Fruit fly (Drosophila melanogaster) whole organism, embryonic: ENCODE data around the gene CG7634.

Experiments
- Antp ChIP-seq: fragments of 200-800 bp; sonication (Bioruptor generic); optimal IDR thresholded peaks from 3 replicates; lab custom pipeline; 2016; ENCODE audit warnings: missing biosample characterization, missing genetic modification characterization
- BEAF-32 ChIP-seq: fragments of 200-800 bp; sonication (Bioruptor generic); optimal IDR thresholded peaks from 3 replicates; lab custom pipeline; 2017; ENCODE audit warnings: missing biosample characterization, missing genetic modification characterization, mild to moderate bottlenecking, moderate library complexity, missing genetic modification reagents
- CG10209 ChIP-seq: fragments of 200-800 bp; sonication (Bioruptor generic); optimal IDR thresholded peaks from 3 replicates; lab custom pipeline; 2017; ENCODE audit warnings: missing biosample characterization, mild to moderate bottlenecking, missing genetic modification characterization, missing genetic modification reagents
- CG10274 ChIP-seq: fragments of 200-800 bp; sonication (Bioruptor generic); optimal IDR thresholded peaks from 3 replicates; lab custom pipeline; 2017; ENCODE audit warnings: missing biosample characterization, mild to moderate bottlenecking, missing genetic modification characterization
- CG10431 ChIP-seq: fragments of 200-800 bp; sonication (Bioruptor generic); optimal IDR thresholded peaks from 3 replicates; lab custom pipeline; 2018; ENCODE audit warnings: missing biosample characterization, mild to moderate bottlenecking, missing genetic modification characterization
- CG1233 ChIP-seq: fragments of 200-800 bp; sonication (Bioruptor generic); optimal IDR thresholded peaks from 4 replicates; lab custom pipeline; 2018; ENCODE audit warnings: missing biosample characterization, mild to moderate bottlenecking, missing genetic modification characterization
- CG12659 ChIP-seq: fragments of 200-800 bp; sonication (Bioruptor generic); optimal IDR thresholded peaks from 3 replicates; lab custom pipeline; 2017; ENCODE audit warnings: mild to moderate bottlenecking, missing biosample characterization, missing genetic modification reagents, missing genetic modification characterization
- CG17829 ChIP-seq: fragments of 200-800 bp; optimal IDR thresholded peaks from 2 replicates; lab custom pipeline; 2019; ENCODE audit warnings: missing biosample characterization, mild to moderate bottlenecking, missing genetic modification characterization, moderate library complexity
- CG2712 ChIP-seq: fragments of 200-800 bp; optimal IDR thresholded peaks from 3 replicates; lab custom pipeline; 2019; ENCODE audit warnings: missing biosample characterization, mild to moderate bottlenecking, missing genetic modification characterization, moderate library complexity
- CG31388 ChIP-seq: fragments of 200-800 bp; sonication (Bioruptor generic); optimal IDR thresholded peaks from 2 replicates; lab custom pipeline; 2016; ENCODE audit warnings: missing biosample characterization, missing genetic modification characterization
- CG31441 ChIP-seq: fragments of 200-800 bp; sonication (Bioruptor generic); IDR thresholded peaks from 2 replicates; pipeline ENCODE4 v1.3.6; 2022; ENCODE audit warnings: missing biosample characterization, missing genetic modification characterization
- CG32772 ChIP-seq: fragments of 200-800 bp; sonication (Bioruptor generic); IDR thresholded peaks from 2 replicates; pipeline ENCODE4 v1.3.6; 2022; ENCODE audit warnings: missing biosample characterization, missing genetic modification characterization
- CG34376 ChIP-seq: fragments of 200-800 bp; sonication (Bioruptor generic); optimal IDR thresholded peaks from 2 replicates; lab custom pipeline; 2018; ENCODE audit warnings: missing biosample characterization, mild to moderate bottlenecking, missing genetic modification characterization
- CG3838 ChIP-seq: fragments of 200-800 bp; sonication (Bioruptor generic); optimal IDR thresholded peaks from 3 replicates; lab custom pipeline; 2016; ENCODE audit warnings: missing biosample characterization, missing genetic modification characterization
- CG42726 ChIP-seq: fragments of 200-800 bp; sonication (Bioruptor generic); IDR thresholded peaks from 2 replicates; pipeline ENCODE4 v1.3.6; 2022; ENCODE audit warnings: missing biosample characterization, missing genetic modification characterization; ENCODE audit not compliant: partially characterized antibody
- CG6791 ChIP-seq: fragments of 200-800 bp; sonication (Bioruptor generic); IDR thresholded peaks from 3 replicates; pipeline ENCODE4 v1.3.6; 2022; ENCODE audit warnings: missing biosample characterization, missing genetic modification characterization; ENCODE audit not compliant: partially characterized antibody
- CG7963 ChIP-seq: fragments of 200-800 bp; sonication (Bioruptor generic); IDR thresholded peaks from 3 replicates; pipeline ENCODE4 v1.3.6; 2022; ENCODE audit warnings: missing biosample characterization, missing genetic modification characterization; ENCODE audit not compliant: partially characterized antibody
- CG9817 ChIP-seq: fragments of 200-800 bp; sonication (Bioruptor generic); optimal IDR thresholded peaks from 2 replicates; lab custom pipeline; 2018; ENCODE audit warnings: missing biosample characterization, mild to moderate bottlenecking, missing genetic modification characterization, moderate library complexity
- CHES-1-like ChIP-seq: fragments of 200-800 bp; sonication (Bioruptor generic); optimal IDR thresholded peaks from 2 replicates; lab custom pipeline; 2016; ENCODE audit warnings: missing biosample characterization, missing genetic modification characterization
- D ChIP-seq, 2 experiments: fragments of 200-800 bp in 1 of 2; fragments of >200 bp in 1 of 2; sonication (Bioruptor generic) in 1 of 2; optimal IDR thresholded peaks; 2 replicates in 1 of 2; 3 replicates in 1 of 2; lab custom pipeline; 2017; ENCODE audit warnings: mild to moderate bottlenecking in 1 of 2, missing biosample characterization in 1 of 2, missing genetic modification characterization in 1 of 2, missing genetic modification reagents in 1 of 2
- D19A ChIP-seq: fragments of 200-800 bp; optimal IDR thresholded peaks from 3 replicates; lab custom pipeline; 2019; ENCODE audit warnings: missing biosample characterization, mild to moderate bottlenecking, missing genetic modification characterization, moderate library complexity
- Deaf1 ChIP-seq: fragments of 200-800 bp; optimal IDR thresholded peaks from 3 replicates; lab custom pipeline; 2019; ENCODE audit warnings: missing biosample characterization, mild to moderate bottlenecking, missing genetic modification characterization, moderate library complexity
- Dref ChIP-seq: fragments of 200-800 bp; sonication (Bioruptor generic); IDR thresholded peaks from 2 replicates; pipeline ENCODE4 v1.3.6; 2022; ENCODE audit warnings: missing biosample characterization, missing genetic modification characterization
- HHEX ChIP-seq: fragments of 200-800 bp; sonication (Bioruptor generic); optimal IDR thresholded peaks from 3 replicates; lab custom pipeline; 2017; ENCODE audit warnings: missing biosample characterization, mild to moderate bottlenecking, missing genetic modification characterization, missing genetic modification reagents
- HLH4C ChIP-seq: fragments of 200-800 bp; sonication (Bioruptor generic); IDR thresholded peaks from 3 replicates; pipeline ENCODE4 v1.3.6; 2022; ENCODE audit warnings: missing biosample characterization, missing genetic modification characterization; ENCODE audit not compliant: partially characterized antibody
- HLHmδ ChIP-seq: fragments of 200-800 bp; sonication (Bioruptor generic); optimal IDR thresholded peaks from 2 replicates; lab custom pipeline; 2018; ENCODE audit warnings: missing biosample characterization, mild to moderate bottlenecking, missing genetic modification characterization, moderate library complexity
- Hr39 ChIP-seq: fragments of >200 bp; optimal IDR thresholded peaks from 2 replicates; lab custom pipeline; 2017
- Hr51 ChIP-seq, 2 experiments: fragments of 200-800 bp; sonication (Bioruptor generic); optimal IDR thresholded peaks; 2 replicates in 1 of 2; 3 replicates in 1 of 2; lab custom pipeline; 2016 to 2018; ENCODE audit warnings: missing biosample characterization in 2 of 2, missing genetic modification characterization in 2 of 2, mild to moderate bottlenecking in 1 of 2, moderate library complexity in 1 of 2
- Lim3 ChIP-seq: fragments of 200-800 bp; sonication (Bioruptor generic); IDR thresholded peaks from 2 replicates; pipeline ENCODE4 v1.3.6; 2022; ENCODE audit warnings: missing biosample characterization, missing genetic modification characterization
- MBD-R2 ChIP-seq: fragments of 200-800 bp; sonication (Bioruptor generic); IDR thresholded peaks from 2 replicates; pipeline ENCODE4 v1.3.6; 2022; ENCODE audit warnings: missing biosample characterization, missing genetic modification characterization
- NFAT ChIP-seq: fragments of 200-800 bp; sonication (Bioruptor generic); IDR thresholded peaks from 2 replicates; pipeline ENCODE4 v1.3.6; 2022; ENCODE audit warnings: missing biosample characterization, missing genetic modification characterization
- Oaz ChIP-seq: fragments of 200-800 bp; sonication (Bioruptor generic); IDR thresholded peaks from 2 replicates; pipeline ENCODE4 v1.3.6; 2022; ENCODE audit warnings: missing biosample characterization, missing genetic modification characterization
- Scr ChIP-seq: fragments of 200-800 bp; sonication (Bioruptor generic); IDR thresholded peaks from 2 replicates; pipeline ENCODE4 v1.3.6; 2022; ENCODE audit warnings: missing biosample characterization, missing genetic modification characterization; ENCODE audit not compliant: partially characterized antibody
- amos ChIP-seq: fragments of 200-800 bp; sonication (Bioruptor generic); IDR thresholded peaks from 2 replicates; pipeline ENCODE4 v1.3.6; 2022; ENCODE audit warnings: missing biosample characterization, missing genetic modification characterization; ENCODE audit not compliant: partially characterized antibody
- cato ChIP-seq: fragments of 200-800 bp; sonication (Bioruptor generic); optimal IDR thresholded peaks from 2 replicates; lab custom pipeline; 2016; ENCODE audit warnings: missing biosample characterization, missing genetic modification characterization, borderline replicate concordance
- exex ChIP-seq: fragments of 200-800 bp; sonication (Bioruptor generic); optimal IDR thresholded peaks from 4 replicates; lab custom pipeline; 2018; ENCODE audit warnings: missing biosample characterization, mild to moderate bottlenecking, missing genetic modification characterization, moderate library complexity
- gfzf ChIP-seq: fragments of 200-800 bp; sonication (Bioruptor generic); optimal IDR thresholded peaks from 2 replicates; lab custom pipeline; 2016; ENCODE audit warnings: missing biosample characterization, mild to moderate bottlenecking, missing genetic modification characterization, moderate library complexity
- hb ChIP-seq: fragments of 200-800 bp; sonication (Bioruptor generic); IDR thresholded peaks from 3 replicates; pipeline ENCODE4 v1.3.6; 2022; ENCODE audit warnings: missing biosample characterization, missing genetic modification characterization; ENCODE audit not compliant: partially characterized antibody
- klu ChIP-seq: fragments of 200-800 bp; sonication (Bioruptor generic); IDR thresholded peaks from 2 replicates; pipeline ENCODE4 v1.3.6; 2022; ENCODE audit warnings: missing biosample characterization, missing genetic modification characterization
- lilli ChIP-seq: fragments of 200-800 bp; sonication (Bioruptor generic); optimal IDR thresholded peaks from 3 replicates; lab custom pipeline; 2016; ENCODE audit warnings: missing biosample characterization, missing genetic modification characterization
- odd ChIP-seq: fragments of 200-800 bp; sonication (Bioruptor generic); optimal IDR thresholded peaks from 2 replicates; lab custom pipeline; 2017; ENCODE audit warnings: missing biosample characterization, mild to moderate bottlenecking, missing genetic modification characterization
- pfk ChIP-seq: fragments of 200-800 bp; sonication (Bioruptor generic); optimal IDR thresholded peaks from 2 replicates; lab custom pipeline; 2018; ENCODE audit warnings: missing biosample characterization, mild to moderate bottlenecking, missing genetic modification characterization, moderate library complexity
- tio ChIP-seq: fragments of 200-800 bp; sonication (Bioruptor generic); optimal IDR thresholded peaks from 2 replicates; lab custom pipeline; 2017; ENCODE audit warnings: missing biosample characterization, missing genetic modification characterization, inconsistent platforms
- trem ChIP-seq: fragments of 200-800 bp; optimal IDR thresholded peaks from 3 replicates; lab custom pipeline; 2019; ENCODE audit warnings: missing biosample characterization, mild to moderate bottlenecking, missing genetic modification characterization, moderate library complexity
- unpg ChIP-seq: fragments of 200-800 bp; sonication (Bioruptor generic); optimal IDR thresholded peaks from 3 replicates; lab custom pipeline; 2018; ENCODE audit warnings: missing biosample characterization, mild to moderate bottlenecking, missing genetic modification characterization, moderate library complexity
- vnd ChIP-seq: fragments of 200-800 bp; sonication (Bioruptor generic); IDR thresholded peaks from 3 replicates; pipeline ENCODE4 v1.3.6; 2022; ENCODE audit warnings: missing biosample characterization, missing genetic modification characterization; ENCODE audit not compliant: partially characterized antibody
- wek ChIP-seq: fragments of 200-800 bp; sonication (Bioruptor generic); optimal IDR thresholded peaks from 3 replicates; lab custom pipeline; 2018; ENCODE audit warnings: missing biosample characterization, mild to moderate bottlenecking, missing genetic modification characterization, moderate library complexity
- zfh1 ChIP-seq: fragments of 200-800 bp; sonication (Bioruptor generic); IDR thresholded peaks from 3 replicates; pipeline ENCODE4 v1.3.6; 2022; ENCODE audit warnings: missing biosample characterization, missing genetic modification characterization

CG7634 gene

DNA sequence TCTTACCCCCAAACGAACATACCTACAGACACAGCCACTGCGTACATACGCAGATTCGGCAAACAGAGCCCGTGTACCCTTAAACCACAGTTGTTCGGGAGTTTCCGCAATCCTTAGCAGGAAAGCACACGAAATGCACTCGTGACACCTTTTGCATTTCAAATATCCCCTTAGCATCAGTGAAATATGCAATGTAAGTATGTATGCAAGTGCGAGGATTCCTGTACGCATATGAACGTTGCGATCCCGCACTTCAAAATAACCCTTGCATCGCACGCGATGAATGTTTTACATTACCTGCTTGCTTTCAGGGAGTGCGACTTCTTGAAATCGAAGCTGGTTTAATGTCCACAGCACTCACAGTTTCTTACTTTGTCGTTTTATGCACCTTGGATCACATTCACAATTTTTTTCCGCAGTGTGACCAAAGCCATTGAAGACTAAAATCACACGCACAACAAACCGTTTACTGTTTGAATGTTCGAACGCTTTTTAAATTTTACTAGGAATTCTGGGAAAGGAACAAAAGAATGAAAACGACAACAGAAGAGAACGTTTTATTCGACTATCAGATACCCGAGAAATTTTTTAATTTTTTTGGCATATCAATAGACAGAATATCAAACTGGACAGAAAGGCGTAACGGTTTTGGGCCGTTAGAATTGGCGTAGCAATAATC lies 31.8 kb upstream of the CG7634 start, which contains the start of gene Mkrn1:
Gene Mkrn1, minus strand, starts transcription at position 444 of the 679 bp plus-strand sequence.
- TF ChIP-seq CG3838 (no peak), lilli (GFP tag; lab: Kevin White, UChicago) (no peak), HLHmδ (GFP tag; lab: Kevin White, UChicago) (no peak), Scr (GFP tag; lab: Robert Waterston, UW) (peak; percentile 76), CG32772 (GFP tag; lab: Robert Waterston, UW) (no peak), HLH4C (GFP tag; lab: Robert Waterston, UW) (peak; percentile 97), CG10209 (GFP tag; lab: Kevin White, UChicago) (no peak), unpg (no peak), exex (tag; lab: Kevin White, UChicago) (no peak), Hr51 (GFP tag; optimal IDR thresholded peaks at IDR 0.05; lab: Kevin White, UChicago) (no peak), D (optimal IDR thresholded peaks at IDR 0.05; lab: Kevin White, UChicago) (peak; percentile 67), D (GFP tag; optimal IDR thresholded peaks at IDR 0.05; lab: Kevin White, UChicago) (no peak), vnd (peak; percentile 83), Deaf1 (tag; lab: Kevin White, UChicago) (no peak), amos (peak; percentile 54; the same call in 1 of the 2 replicates), gfzf (GFP tag; lab: Kevin White, UChicago) (peak; percentile 91), zfh1 (GFP tag; lab: Robert Waterston, UW) (no peak), CG31441 (GFP tag; lab: Robert Waterston, UW) (no peak), CG6791 (GFP tag; lab: Robert Waterston, UW) (peak; percentile 94), CG7963 (GFP tag; lab: Robert Waterston, UW) (peak; percentile 90), cato (no peak), CG1233 (GFP tag; lab: Kevin White, UChicago) (no peak), tio (GFP tag; lab: Kevin White, UChicago) (no peak), CG2712 (tag; lab: Kevin White, UChicago) (peak; percentile 65), Antp (GFP tag; lab: Kevin White, UChicago) (no peak), wek (peak; percentile 1), D19A (tag; lab: Kevin White, UChicago) (peak; percentile 44), CG17829 (peak; percentile 47), BEAF-32 (GFP tag; lab: Kevin White, UChicago) (peak; percentile 53), klu (GFP tag; lab: Robert Waterston, UW) (no peak), pfk (peak; percentile 94), CG12659 (GFP tag; lab: Kevin White, UChicago) (peak; percentile 35), CG9817 (tag; lab: Kevin White, UChicago) (no peak), Oaz (GFP tag; lab: Robert Waterston, UW) (no peak), CG10274 (GFP tag; lab: Kevin White, UChicago) (no peak), hb (GFP tag; lab: Robert Waterston, UW) (peak; percentile 90), CG10431 (GFP tag; lab: Kevin White, UChicago) (peak; percentile 2), CG42726 (GFP tag; lab: Robert Waterston, UW) (peak; percentile 51; the same call in 1 of the 2 replicates), Dref (GFP tag; lab: Robert Waterston, UW) (no peak), NFAT (no peak), CHES-1-like (GFP tag; lab: Kevin White, UChicago) (peak; percentile 31), Hr39 (lab: Kevin White, UChicago) (no peak), trem (tag; lab: Kevin White, UChicago) (peak; percentile 53), odd (GFP tag; lab: Kevin White, UChicago) (no peak), Lim3 (GFP tag; lab: Robert Waterston, UW) (no peak), CG31388 (GFP tag; lab: Kevin White, UChicago) (no peak), CG34376 (GFP tag; lab: Kevin White, UChicago) (peak; percentile 5), MBD-R2 (GFP tag; lab: Robert Waterston, UW) (peak; percentile 65), HHEX (no peak)
